Fruit fly (Drosophila melanogaster) whole organism, larva: ENCODE measurements around the gene CG2444.
"Not testable (repeated sequence)": the region's sequence is repeated elsewhere in the genome, so short reads cannot be mapped to it uniquely, and the experiment has no call there.

Experiments used
- noc ChIP-seq: fragments of 200-800 bp; sonication (Bioruptor generic); optimal IDR thresholded peaks from 3 replicates; lab custom pipeline; 2019; ENCODE audit warnings: missing biosample characterization, mild to moderate bottlenecking, missing genetic modification characterization, moderate library complexity

Gene CG2444

dm6 chrX:11704929-11705612, at the start of gene CG2444:
Gene CG2444, minus strand, starts transcription at chrX:11705300.
- TF ChIP-seq noc (tag; lab: Kevin White, UChicago), result no peak

dm6 chrX:11753973-11754372, 48.9 kb upstream of the CG2444 start, which contains the start of gene m:
Gene m, plus strand, starts transcription at chrX:11754273.
- TF ChIP-seq noc (tag; lab: Kevin White, UChicago), result not testable (repeated sequence)

dm6 chrX:11736421-11736820, 31.3 kb upstream of the CG2444 start:
- no peak for TF ChIP-seq noc (tag; lab: Kevin White, UChicago)

- no peak for TF ChIP-seq noc (tag; lab: Kevin White, UChicago)
These were observed 28.7 kb upstream of the CG2444 start, which contains the start of gene inaF-A for dm6 chrX:11733795-11734194. Gene inaF-A, minus strand, starts transcription at chrX:11733895.

- TF ChIP-seq noc (tag; lab: Kevin White, UChicago), result no peak
These were observed 27.6 kb upstream of the CG2444 start, which contains the start of gene inaF-B for dm6 chrX:11732670-11733069. Gene inaF-B, minus strand, starts transcription at chrX:11732770.

DNA sequence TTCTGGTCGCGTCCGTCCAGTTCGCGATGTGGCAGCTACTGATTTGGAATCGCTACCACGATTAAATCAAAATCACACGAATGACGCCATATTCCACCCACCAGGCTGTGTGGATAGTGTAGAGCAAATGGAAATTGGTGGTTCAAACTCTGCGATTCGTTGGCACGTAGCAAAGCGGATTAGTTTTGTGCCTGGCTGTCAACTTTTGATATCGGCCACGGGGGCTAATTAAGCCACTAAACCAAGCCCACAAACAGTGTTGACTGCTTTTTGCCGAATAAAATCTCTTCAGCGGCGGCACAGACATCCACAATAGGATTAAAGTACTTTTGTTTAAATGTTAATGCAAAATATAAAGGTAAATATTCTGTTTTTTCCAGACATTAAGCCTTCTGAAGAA, 26.6 kb upstream of the CG2444 start, which contains the start of gene inaF-C:
Gene inaF-C (minus strand): TSS at position 101 of the 400 bp plus-strand sequence.
- no peak for TF ChIP-seq noc (tag; lab: Kevin White, UChicago)

DNA sequence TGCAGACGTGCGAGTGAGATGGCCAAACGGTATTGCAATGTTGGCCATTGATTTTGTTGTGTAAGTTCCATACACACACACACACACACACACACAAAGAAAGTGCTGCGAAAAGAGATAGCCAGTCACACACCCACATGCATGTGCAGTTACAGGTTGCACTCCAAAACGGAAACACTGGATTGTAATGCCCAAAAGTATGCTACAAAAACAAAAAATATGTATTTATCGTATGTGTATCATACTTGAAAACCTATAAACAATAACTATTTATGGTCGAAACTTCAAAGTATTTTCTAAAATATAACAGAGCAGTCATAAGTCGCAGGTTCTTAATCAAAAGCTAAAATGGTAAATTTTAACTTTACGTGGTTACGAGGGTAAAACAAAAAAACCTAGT, 24.9 kb upstream of the CG2444 start:
- no peak for TF ChIP-seq noc (tag; lab: Kevin White, UChicago)

dm6 chrX:11728999-11729398, 23.9 kb upstream of the CG2444 start, which contains the start of gene inaF-D:
Gene inaF-D, minus strand, starts transcription at chrX:11729099.
- TF ChIP-seq noc (tag; lab: Kevin White, UChicago), result no peak

dm6 chrX:11723946-11724345, 18.8 kb upstream of the CG2444 start, which contains the start of gene CG15221:
Gene CG15221, plus strand, starts transcription at chrX:11724246.
- TF ChIP-seq noc (tag; lab: Kevin White, UChicago), result no peak

DNA sequence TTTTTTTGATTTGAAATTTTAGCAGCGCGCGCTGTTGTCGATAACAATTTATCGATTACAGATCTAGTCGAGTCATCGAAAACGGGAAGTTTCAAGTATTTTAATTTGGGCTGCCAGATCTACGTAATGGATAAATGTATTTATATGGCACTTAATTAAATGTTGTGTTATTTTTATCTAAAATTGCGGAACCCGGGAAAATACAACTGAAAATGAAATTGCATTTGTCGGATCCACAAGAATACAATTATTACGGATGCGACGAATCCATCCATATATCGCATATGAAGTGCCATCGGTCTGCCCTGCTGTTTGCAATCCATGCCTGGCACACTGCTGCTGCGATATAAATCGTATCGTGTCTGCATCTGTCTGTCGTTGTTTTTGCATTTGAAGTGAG, 15.0 kb upstream of the CG2444 start, which contains the start of gene Tango10:
Gene Tango10 (plus strand): TSS at position 108 of the 400 bp plus-strand sequence.
- TF ChIP-seq noc (tag; lab: Kevin White, UChicago), result peak; percentile 61

- peak; percentile 43 for TF ChIP-seq noc (tag; lab: Kevin White, UChicago)
These were observed 12.8 kb upstream of the CG2444 start for dm6 chrX:11717892-11718291.

DNA sequence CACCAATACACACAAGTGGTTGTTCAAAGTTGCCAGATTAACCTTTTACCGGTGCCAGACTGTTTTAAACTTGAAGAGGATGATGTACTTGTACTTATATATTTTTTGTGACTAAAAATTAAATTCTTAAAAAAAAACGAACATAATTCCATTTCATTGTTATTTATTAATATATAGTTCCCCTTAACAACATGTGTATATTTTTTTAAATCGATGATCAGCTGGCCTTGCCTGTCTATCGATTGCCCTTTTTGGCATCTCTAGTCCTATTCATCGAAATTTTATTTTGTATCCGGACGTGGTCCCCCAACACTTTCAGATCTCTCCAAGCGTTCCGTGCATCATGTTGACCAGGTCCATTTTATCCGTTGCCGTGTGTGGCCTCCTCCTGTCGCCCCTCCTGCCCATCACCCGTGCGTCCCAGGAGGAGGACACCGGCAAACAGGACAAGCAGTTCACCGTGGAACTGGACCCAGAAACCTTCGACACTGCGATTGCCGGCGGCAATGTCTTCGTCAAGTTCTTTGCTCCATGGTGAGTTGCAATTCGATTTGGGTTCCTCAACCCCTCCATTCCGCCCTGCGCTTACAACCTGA, 11.7 kb upstream of the CG2444 start, which contains the start of gene prtp:
Gene prtp (plus strand): TSS at position 26 of the 596 bp plus-strand sequence.
- no peak for TF ChIP-seq noc (tag; lab: Kevin White, UChicago)

DNA sequence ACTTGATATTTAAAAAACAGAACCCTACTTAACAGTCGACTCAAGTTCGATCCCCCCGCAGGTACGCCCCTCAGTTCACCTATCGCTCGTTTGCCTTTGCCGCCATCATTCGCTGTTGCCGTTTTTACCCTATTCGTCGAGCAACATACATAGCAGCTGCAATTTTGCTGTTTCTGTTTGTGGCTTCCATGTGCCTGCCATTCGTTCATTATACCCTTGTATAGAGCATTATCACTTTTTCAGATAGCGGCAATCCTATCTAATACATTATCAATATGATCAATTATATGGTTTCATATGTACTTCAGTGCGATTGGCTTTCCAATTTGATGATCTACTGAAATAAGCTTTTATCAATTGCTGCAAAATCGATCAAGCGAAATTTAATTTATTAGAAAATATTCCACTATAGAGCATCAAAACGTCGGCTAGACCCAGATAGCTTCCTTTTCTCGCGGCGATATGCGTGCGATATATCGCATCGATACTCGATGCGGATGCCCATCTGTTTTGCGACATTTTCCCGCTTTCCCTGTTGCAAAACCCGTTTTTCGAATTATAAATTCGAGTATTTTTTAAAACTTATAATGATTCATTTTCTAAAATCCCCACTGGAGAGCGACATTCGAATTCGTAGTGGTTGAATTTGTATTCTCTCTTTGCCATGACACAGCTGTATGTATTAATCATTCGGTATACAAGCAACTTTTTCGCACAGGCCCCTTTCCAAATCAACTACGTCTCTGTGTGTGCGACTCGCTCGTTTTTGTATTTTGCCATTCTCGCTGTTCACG, 11.0 kb upstream of the CG2444 start:
- TF ChIP-seq noc (tag; lab: Kevin White, UChicago), result peak; percentile 91

DNA sequence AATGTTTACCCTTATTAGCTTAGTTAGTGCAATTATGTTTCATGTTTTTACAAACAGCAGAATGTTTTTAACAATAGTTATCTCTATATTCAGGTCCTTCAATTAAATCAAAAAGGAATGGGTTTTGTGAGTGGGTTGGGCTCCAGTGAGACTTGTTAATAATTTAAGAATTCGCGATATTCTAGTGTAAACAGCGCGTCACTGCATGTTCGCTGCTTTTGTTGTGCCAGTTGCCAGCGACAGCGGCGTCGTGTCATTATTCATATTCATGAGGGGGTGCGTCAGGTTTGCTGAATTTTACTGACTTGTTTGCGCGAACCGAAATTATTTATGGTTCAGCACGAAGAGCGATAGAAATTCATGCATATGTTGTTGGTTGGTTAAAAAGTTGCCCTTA, 10.2 kb upstream of the CG2444 start, which contains the start of gene Amun:
Gene Amun (minus strand): TSS at position 303 of the 397 bp plus-strand sequence.
- no peak for TF ChIP-seq noc (tag; lab: Kevin White, UChicago)

dm6 chrX:11714529-11715262, 9.6 kb upstream of the CG2444 start:
- peak; percentile 29 for TF ChIP-seq noc (tag; lab: Kevin White, UChicago)
